Fruit fly (Drosophila melanogaster): Measurements from ENCODE around the gene ttk.

The ttk gene

dm6 chr3R:31696664-31697063 is 17.0 kb upstream of the ttk start (continued):
- TF ChIP-seq NK7.1 (GFP tag; optimal IDR thresholded peaks at IDR 0.05) (no peak), Drgx (GFP tag; IDR thresholded peaks at IDR 0.05) (no peak), CG17361 (GFP tag; IDR thresholded peaks at IDR 0.05) (0 out of 3 replicates have a peak, but pooled peaks have one; percentile 38), dmrt99B (tag; optimal IDR thresholded peaks at IDR 0.05) (no peak), grau (tag; optimal IDR thresholded peaks at IDR 0.05) (peak; percentile 18), HLH54F (GFP tag; optimal IDR thresholded peaks at IDR 0.05) (no peak), Mad (GFP tag; optimal IDR thresholded peaks at IDR 0.05) (no peak), CG16863 (GFP tag; optimal IDR thresholded peaks at IDR 0.05) (peak; percentile 11), ci (GFP tag; IDR thresholded peaks at IDR 0.05) (0 out of 3 replicates have a peak, but pooled peaks have one; percentile 13), D19B (GFP tag; optimal IDR thresholded peaks at IDR 0.05) (no peak), CG7357 (GFP tag; IDR thresholded peaks at IDR 0.05) (peak; percentile 18; the same call in 1 of the 3 replicates), CG11695 (GFP tag; IDR thresholded peaks at IDR 0.05) (no peak), CG17385 (GFP tag; optimal IDR thresholded peaks at IDR 0.05) (no peak), Kr (GFP tag; optimal IDR thresholded peaks at IDR 0.05) (no peak), Pdp1 (GFP tag; optimal IDR thresholded peaks at IDR 0.05) (peak; percentile 4 to 57), pho (GFP tag; optimal IDR thresholded peaks at IDR 0.05) (no peak), CG10209 (GFP tag; optimal IDR thresholded peaks at IDR 0.05) (peak; percentile 11), Sox102F (GFP tag; optimal IDR thresholded peaks at IDR 0.05) (peak; percentile 16), CG12155 (GFP tag; optimal IDR thresholded peaks at IDR 0.05) (no peak), z (GFP tag; IDR thresholded peaks at IDR 0.05) (no peak), CG13424 (tag; optimal IDR thresholded peaks at IDR 0.05) (no peak), odd (GFP tag; optimal IDR thresholded peaks at IDR 0.05) (no peak), CG2712 (tag; optimal IDR thresholded peaks at IDR 0.05) (peak; percentile 59), CG6654 (GFP tag; optimal IDR thresholded peaks at IDR 0.05) (no peak), Hand (GFP tag; optimal IDR thresholded peaks at IDR 0.05) (no peak), lmd (GFP tag; IDR thresholded peaks at IDR 0.05) (no peak), CG17802 (tag; optimal IDR thresholded peaks at IDR 0.05) (no peak), CG3847 (GFP tag; IDR thresholded peaks at IDR 0.05) (no peak), Ada2b (GFP tag; IDR thresholded peaks at IDR 0.05) (no peak), CG12071 (GFP tag; optimal IDR thresholded peaks at IDR 0.05) (no peak), gsb (GFP tag; IDR thresholded peaks at IDR 0.05) (no peak), pnt (GFP tag; optimal IDR thresholded peaks at IDR 0.05) (no peak), wor (GFP tag; IDR thresholded peaks at IDR 0.05) (no peak), zen2 (GFP tag; IDR thresholded peaks at IDR 0.05; ENCODE audit: partially characterized antibody) (no peak), croc (GFP tag; conservative IDR thresholded peaks at IDR 0.05) (no peak), slou (GFP tag; optimal IDR thresholded peaks at IDR 0.05) (no peak), Fer2 (tag; optimal IDR thresholded peaks at IDR 0.05) (no peak), chn (GFP tag; optimal IDR thresholded peaks at IDR 0.05) (peak; percentile 1), CG6854 (GFP tag; optimal IDR thresholded peaks at IDR 0.05) (no peak), Jarid2 (GFP tag; optimal IDR thresholded peaks at IDR 0.05) (no peak), CG12391 (tag; optimal IDR thresholded peaks at IDR 0.05) (peak; percentile 42), Stat92E (GFP tag; optimal IDR thresholded peaks at IDR 0.05) (no peak), maf-S (GFP tag; optimal IDR thresholded peaks at IDR 0.05) (no peak), tap (tag; optimal IDR thresholded peaks at IDR 0.05) (no peak), CG4404 (GFP tag; IDR thresholded peaks at IDR 0.05) (no peak), CG17359 (tag; optimal IDR thresholded peaks at IDR 0.05) (no peak), corto (GFP tag; optimal IDR thresholded peaks at IDR 0.05) (no peak), Asciz (GFP tag; optimal IDR thresholded peaks at IDR 0.05) (no peak), Mrtf (GFP tag; IDR thresholded peaks at IDR 0.05) (no peak), sc (optimal IDR thresholded peaks at IDR 0.05) (no peak), sc (GFP tag; optimal IDR thresholded peaks at IDR 0.05) (no peak), stc (GFP tag; IDR thresholded peaks at IDR 0.05) (no peak)

All from whole organism, embryonic.